Fruit fly (Drosophila melanogaster): ENCODE results near the gene Gnpnat.

DNA sequence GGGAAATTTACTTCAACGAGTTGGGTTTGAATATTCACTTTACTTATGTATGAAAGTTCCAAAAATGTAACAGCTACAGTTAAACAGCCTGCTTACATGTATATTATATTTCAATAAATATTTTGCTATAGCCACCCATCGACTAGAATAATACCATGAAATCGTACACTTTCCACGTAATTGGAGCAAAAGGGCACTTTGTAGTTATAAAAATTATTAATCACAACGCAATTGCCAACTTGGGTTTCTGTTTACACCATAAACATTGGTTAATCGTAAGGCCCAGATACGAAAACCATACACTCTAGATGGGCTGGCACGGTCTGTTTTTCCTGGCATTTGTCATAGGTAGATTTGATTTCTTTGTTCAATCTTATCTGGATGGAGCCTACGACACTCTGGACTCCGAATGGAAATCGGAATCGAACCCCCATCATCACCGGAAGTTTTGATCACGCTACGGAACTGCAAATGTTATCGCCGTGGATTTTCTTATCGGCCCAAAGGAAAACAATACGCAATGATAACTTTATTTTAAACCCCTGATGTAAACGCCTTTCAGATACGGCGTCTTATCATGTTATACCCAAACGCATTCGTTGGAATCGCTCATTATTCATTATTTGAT lies 42.4 kb downstream of the Gnpnat start, which contains the start of gene fig:
- TF ChIP-seq CG8478 (optimal IDR thresholded peaks at IDR 0.05) (no peak), CTCF (optimal IDR thresholded peaks at IDR 0.05) (no peak)
